Fruit fly (Drosophila melanogaster) whole organism, embryonic: Measurements from ENCODE around the gene Ugt35A1.

ENCODE experiments used
- Adf1 ChIP-seq: fragments of 200-800 bp; sonication (Bioruptor generic); IDR thresholded peaks from 2 replicates; pipeline ENCODE4 v1.3.6; 2022; ENCODE audit warnings: missing biosample characterization, missing genetic modification characterization
- Antp ChIP-seq: fragments of 200-800 bp; sonication (Bioruptor generic); optimal IDR thresholded peaks from 3 replicates; lab custom pipeline; 2016; ENCODE audit warnings: missing biosample characterization, missing genetic modification characterization
- Atf-2 ChIP-seq: fragments of 200-800 bp; sonication (Bioruptor generic); optimal IDR thresholded peaks from 2 replicates; lab custom pipeline; 2016; ENCODE audit warnings: missing biosample characterization, missing genetic modification characterization
- B-H2 ChIP-seq: fragments of 200-800 bp; sonication (Bioruptor generic); optimal IDR thresholded peaks from 2 replicates; lab custom pipeline; 2018; ENCODE audit warnings: missing biosample characterization, mild to moderate bottlenecking, missing genetic modification characterization
- CG12236 ChIP-seq: fragments of 200-800 bp; sonication (Bioruptor generic); optimal IDR thresholded peaks from 2 replicates; lab custom pipeline; 2016; ENCODE audit warnings: missing biosample characterization, missing genetic modification characterization
- CG1233 ChIP-seq: fragments of 200-800 bp; sonication (Bioruptor generic); optimal IDR thresholded peaks from 4 replicates; lab custom pipeline; 2018; ENCODE audit warnings: missing biosample characterization, mild to moderate bottlenecking, missing genetic modification characterization
- CG12769 ChIP-seq: fragments of 200-800 bp; sonication (Bioruptor generic); optimal IDR thresholded peaks from 2 replicates; lab custom pipeline; 2019; ENCODE audit warnings: missing biosample characterization, mild to moderate bottlenecking, missing genetic modification characterization, moderate library complexity
- CG13287 ChIP-seq: fragments of 200-800 bp; sonication (Bioruptor generic); IDR thresholded peaks from 2 replicates; pipeline ENCODE4 v1.3.6; 2022; ENCODE audit warnings: missing biosample characterization, missing genetic modification characterization; ENCODE audit not compliant: partially characterized antibody
- CG13624 ChIP-seq: fragments of 200-800 bp; sonication (Bioruptor generic); optimal IDR thresholded peaks from 2 replicates; lab custom pipeline; 2016; ENCODE audit warnings: missing biosample characterization, missing genetic modification characterization
- CG13894 ChIP-seq: fragments of 200-800 bp; sonication (Bioruptor generic); optimal IDR thresholded peaks from 3 replicates; lab custom pipeline; 2018; ENCODE audit warnings: missing biosample characterization, mild to moderate bottlenecking, missing genetic modification characterization, moderate library complexity
- CG14441 ChIP-seq: fragments of 200-800 bp; sonication (Bioruptor generic); IDR thresholded peaks from 2 replicates; pipeline ENCODE4 v1.3.6; 2022; ENCODE audit warnings: missing biosample characterization, missing genetic modification characterization
- CG14710 ChIP-seq: fragments of 200-800 bp; sonication (Bioruptor generic); optimal IDR thresholded peaks from 3 replicates; lab custom pipeline; 2019; ENCODE audit warnings: missing biosample characterization, mild to moderate bottlenecking, missing genetic modification characterization, moderate library complexity
- CG1529 ChIP-seq: fragments of 200-800 bp; sonication (Bioruptor generic); optimal IDR thresholded peaks from 3 replicates; lab custom pipeline; 2018; ENCODE audit warnings: missing biosample characterization, missing genetic modification characterization
- CG17385 ChIP-seq: fragments of 200-800 bp; sonication (Bioruptor generic); optimal IDR thresholded peaks from 3 replicates; lab custom pipeline; 2018; ENCODE audit warnings: missing biosample characterization, mild to moderate bottlenecking, missing genetic modification characterization
- CG17829 ChIP-seq: fragments of 200-800 bp; optimal IDR thresholded peaks from 2 replicates; lab custom pipeline; 2019; ENCODE audit warnings: missing biosample characterization, mild to moderate bottlenecking, missing genetic modification characterization, moderate library complexity
- CG1792 ChIP-seq: fragments of 200-800 bp; sonication (Bioruptor generic); optimal IDR thresholded peaks from 2 replicates; lab custom pipeline; 2016; ENCODE audit warnings: missing biosample characterization, missing genetic modification characterization
- CG30431 ChIP-seq: fragments of 200-800 bp; sonication (Bioruptor generic); optimal IDR thresholded peaks from 2 replicates; lab custom pipeline; 2017; ENCODE audit warnings: missing biosample characterization, missing genetic modification characterization
- CG31388 ChIP-seq: fragments of 200-800 bp; sonication (Bioruptor generic); optimal IDR thresholded peaks from 2 replicates; lab custom pipeline; 2016; ENCODE audit warnings: missing biosample characterization, missing genetic modification characterization
- CG32532 ChIP-seq: fragments of 200-800 bp; sonication (Bioruptor generic); IDR thresholded peaks from 2 replicates; pipeline ENCODE4 v1.3.6; 2022; ENCODE audit warnings: missing biosample characterization, missing genetic modification characterization
- CG34376 ChIP-seq: fragments of 200-800 bp; sonication (Bioruptor generic); optimal IDR thresholded peaks from 2 replicates; lab custom pipeline; 2018; ENCODE audit warnings: missing biosample characterization, mild to moderate bottlenecking, missing genetic modification characterization
- CG6765 ChIP-seq: fragments of 200-800 bp; sonication (Bioruptor generic); optimal IDR thresholded peaks from 3 replicates; lab custom pipeline; 2017; ENCODE audit warnings: missing biosample characterization, mild to moderate bottlenecking, missing genetic modification characterization
- CG7786 ChIP-seq: fragments of 200-800 bp; sonication (Bioruptor generic); optimal IDR thresholded peaks from 2 replicates; lab custom pipeline; 2016; ENCODE audit warnings: missing biosample characterization, missing genetic modification characterization
- CG7928 ChIP-seq: fragments of 200-800 bp; sonication (Bioruptor generic); optimal IDR thresholded peaks from 2 replicates; lab custom pipeline; 2017; ENCODE audit warnings: missing biosample characterization, mild to moderate bottlenecking, missing genetic modification characterization
- CG9797 ChIP-seq: fragments of 200-800 bp; sonication (Bioruptor generic); optimal IDR thresholded peaks from 3 replicates; lab custom pipeline; 2018; ENCODE audit warnings: missing biosample characterization, mild to moderate bottlenecking, missing genetic modification characterization
- Chrac-16 ChIP-seq: fragments of 200-800 bp; sonication (Bioruptor generic); optimal IDR thresholded peaks from 3 replicates; lab custom pipeline; 2016; ENCODE audit warnings: missing biosample characterization, missing genetic modification characterization
- E2f1 ChIP-seq: fragments of 200-800 bp; sonication (Bioruptor generic); IDR thresholded peaks from 2 replicates; pipeline ENCODE4 v1.3.6; 2022; ENCODE audit warnings: missing biosample characterization, missing genetic modification characterization
- ERR ChIP-seq: fragments of 200-800 bp; sonication (Bioruptor generic); optimal IDR thresholded peaks from 2 replicates; lab custom pipeline; 2016; ENCODE audit warnings: missing biosample characterization, missing genetic modification characterization
- Fer1 ChIP-seq: fragments of 200-800 bp; sonication (Bioruptor generic); optimal IDR thresholded peaks from 2 replicates; lab custom pipeline; 2017; ENCODE audit warnings: missing biosample characterization, mild to moderate bottlenecking, missing genetic modification characterization
- Hand ChIP-seq: fragments of 200-800 bp; sonication (Bioruptor generic); optimal IDR thresholded peaks from 2 replicates; lab custom pipeline; 2017; ENCODE audit warnings: mild to moderate bottlenecking, missing biosample characterization, missing genetic modification reagents, missing genetic modification characterization
- Lpt ChIP-seq: fragments of >200 bp; optimal IDR thresholded peaks from 2 replicates; lab custom pipeline; 2018; ENCODE audit warnings: missing biosample characterization, missing genetic modification characterization
- NC2α ChIP-seq: fragments of 200-800 bp; sonication (Bioruptor generic); optimal IDR thresholded peaks from 2 replicates; lab custom pipeline; 2016; ENCODE audit warnings: missing biosample characterization, missing genetic modification characterization
- Nf-YA ChIP-seq: fragments of 200-800 bp; sonication (Bioruptor generic); IDR thresholded peaks from 2 replicates; pipeline ENCODE4 v1.3.6; 2022; ENCODE audit warnings: missing biosample characterization, missing genetic modification characterization
- Pdp1 ChIP-seq, 2 experiments: fragments of 200-800 bp; sonication (Bioruptor generic); optimal IDR thresholded peaks; 3 replicates each; lab custom pipeline; 2016; ENCODE audit warnings: missing biosample characterization in 2 of 2, missing genetic modification characterization in 2 of 2, mild to moderate bottlenecking in 1 of 2, moderate library complexity in 1 of 2
- Ptx1 ChIP-seq: fragments of 200-800 bp; sonication (Bioruptor generic); IDR thresholded peaks from 2 replicates; pipeline ENCODE4 v1.3.6; 2022; ENCODE audit warnings: missing biosample characterization, missing genetic modification characterization
- Spps ChIP-seq: fragments of 200-800 bp; sonication (Bioruptor generic); optimal IDR thresholded peaks from 2 replicates; lab custom pipeline; 2018; ENCODE audit warnings: missing biosample characterization, mild to moderate bottlenecking, missing genetic modification characterization
- ab ChIP-seq: fragments of 200-800 bp; sonication (Bioruptor generic); optimal IDR thresholded peaks from 2 replicates; lab custom pipeline; 2016; ENCODE audit warnings: missing biosample characterization, missing genetic modification characterization
- bab2 ChIP-seq: fragments of 200-800 bp; sonication (Bioruptor generic); optimal IDR thresholded peaks from 2 replicates; lab custom pipeline; 2016; ENCODE audit warnings: missing biosample characterization, missing genetic modification characterization
- grau ChIP-seq: fragments of 200-800 bp; optimal IDR thresholded peaks from 3 replicates; lab custom pipeline; 2019; ENCODE audit warnings: missing biosample characterization, mild to moderate bottlenecking, missing genetic modification characterization, moderate library complexity
- gsb ChIP-seq: fragments of 200-800 bp; sonication (Bioruptor generic); IDR thresholded peaks from 2 replicates; pipeline ENCODE4 v1.3.6; 2022; ENCODE audit warnings: missing biosample characterization, missing genetic modification characterization
- gsb-n ChIP-seq: fragments of 200-800 bp; sonication (Bioruptor generic); optimal IDR thresholded peaks from 3 replicates; lab custom pipeline; 2018; ENCODE audit warnings: missing biosample characterization, mild to moderate bottlenecking, missing genetic modification characterization
- odd ChIP-seq: fragments of 200-800 bp; sonication (Bioruptor generic); optimal IDR thresholded peaks from 2 replicates; lab custom pipeline; 2017; ENCODE audit warnings: missing biosample characterization, mild to moderate bottlenecking, missing genetic modification characterization
- otp ChIP-seq: fragments of 200-800 bp; sonication (Bioruptor generic); IDR thresholded peaks from 3 replicates; pipeline ENCODE4, ENCODE4 v1.3.6; 2022; ENCODE audit warnings: missing biosample characterization, missing genetic modification characterization
- p53 ChIP-seq: fragments of 200-800 bp; sonication (Bioruptor generic); optimal IDR thresholded peaks from 2 replicates; lab custom pipeline; 2016; ENCODE audit warnings: missing biosample characterization, missing genetic modification characterization
- psq ChIP-seq: fragments of 200-800 bp; sonication (Bioruptor generic); optimal IDR thresholded peaks from 2 replicates; lab custom pipeline; 2017; ENCODE audit warnings: missing biosample characterization, missing genetic modification characterization
- row ChIP-seq: fragments of 200-800 bp; sonication (Bioruptor generic); IDR thresholded peaks from 3 replicates; pipeline ENCODE4 v1.3.6; 2022; ENCODE audit warnings: missing biosample characterization, missing genetic modification characterization
- slbo ChIP-seq: fragments of 200-800 bp; sonication (Bioruptor generic); IDR thresholded peaks from 2 replicates; pipeline ENCODE4 v1.3.6; 2022; ENCODE audit warnings: missing biosample characterization, missing genetic modification characterization
- slou ChIP-seq: fragments of 200-800 bp; sonication (Bioruptor generic); optimal IDR thresholded peaks from 3 replicates; lab custom pipeline; 2016; ENCODE audit warnings: missing biosample characterization, missing genetic modification characterization
- sob ChIP-seq: fragments of 200-800 bp; sonication (Bioruptor generic); IDR thresholded peaks from 2 replicates; pipeline ENCODE4 v1.3.6; 2022; ENCODE audit warnings: missing biosample characterization, missing genetic modification characterization
- tio ChIP-seq: fragments of 200-800 bp; sonication (Bioruptor generic); optimal IDR thresholded peaks from 2 replicates; lab custom pipeline; 2017; ENCODE audit warnings: missing biosample characterization, missing genetic modification characterization, inconsistent platforms
- ttk ChIP-seq: fragments of 200-800 bp; sonication (Bioruptor generic); IDR thresholded peaks from 2 replicates; pipeline ENCODE4 v2.1.2; 2022; ENCODE audit warnings: missing biosample characterization, missing genetic modification characterization
- vnd ChIP-seq: fragments of 200-800 bp; sonication (Bioruptor generic); IDR thresholded peaks from 3 replicates; pipeline ENCODE4 v1.3.6; 2022; ENCODE audit warnings: missing biosample characterization, missing genetic modification characterization; ENCODE audit not compliant: partially characterized antibody
- zen2 ChIP-seq: fragments of 200-800 bp; sonication (Bioruptor generic); IDR thresholded peaks from 3 replicates; pipeline ENCODE4 v1.3.6; 2022; ENCODE audit warnings: missing biosample characterization, missing genetic modification characterization; ENCODE audit not compliant: partially characterized antibody

Gene Ugt35A1

dm6 chr3R:11200885-11201421 is 28.5 kb upstream of the Ugt35A1 start (continued):
- TF ChIP-seq Adf1 (GFP tag; lab: Robert Waterston, UW) (peak; percentile 34; the same call in 1 of the 2 replicates), CG17385 (GFP tag; lab: Kevin White, UChicago) (no peak), Chrac-16 (GFP tag; lab: Kevin White, UChicago) (peak; percentile 51), ERR (GFP tag; lab: Kevin White, UChicago) (no peak), CG1792 (GFP tag; lab: Kevin White, UChicago) (no peak), CG12236 (no peak), gsb (GFP tag; lab: Robert Waterston, UW) (no peak), ttk (GFP tag; lab: Robert Waterston, UW) (peak; percentile 52), CG13287 (no peak), slbo (peak; percentile 76), Antp (no peak), slou (GFP tag; lab: Kevin White, UChicago) (peak; percentile 5), CG9797 (GFP tag; lab: Kevin White, UChicago) (no peak), CG12769 (tag; lab: Kevin White, UChicago) (peak; percentile 48), CG17829 (no peak), CG14441 (peak; percentile 75), NC2α (GFP tag; lab: Kevin White, UChicago) (no peak), CG7928 (GFP tag; lab: Kevin White, UChicago) (no peak), Nf-YA (GFP tag; lab: Robert Waterston, UW) (no peak), Pdp1 (GFP tag; optimal IDR thresholded peaks at IDR 0.05; lab: Kevin White, UChicago) (peak in 1 of 2 experiments; percentile 66), zen2 (GFP tag; lab: Robert Waterston, UW) (no peak), grau (tag; lab: Kevin White, UChicago) (peak; percentile 79), CG13624 (no peak), Spps (tag; lab: Kevin White, UChicago) (no peak), p53 (no peak), Lpt (no peak), CG1529 (no peak), tio (GFP tag; lab: Kevin White, UChicago) (peak; percentile 55), CG6765 (GFP tag; lab: Kevin White, UChicago) (no peak), odd (GFP tag; lab: Kevin White, UChicago) (peak; percentile 43), vnd (GFP tag; lab: Robert Waterston, UW) (no peak), bab2 (no peak), CG14710 (tag; lab: Kevin White, UChicago) (no peak), otp (GFP tag; lab: Robert Waterston, UW) (no peak), B-H2 (GFP tag; lab: Kevin White, UChicago) (no peak), CG34376 (peak; percentile 49), ab (GFP tag; lab: Kevin White, UChicago) (no peak), psq (GFP tag; lab: Kevin White, UChicago) (no peak), Ptx1 (GFP tag; lab: Robert Waterston, UW) (peak; percentile 66), gsb-n (tag; lab: Kevin White, UChicago) (no peak), Hand (GFP tag; lab: Kevin White, UChicago) (peak; percentile 60), CG32532 (peak; percentile 68), CG31388 (no peak), Fer1 (GFP tag; lab: Kevin White, UChicago) (peak; percentile 46), CG7786 (GFP tag; lab: Kevin White, UChicago) (no peak), CG1233 (GFP tag; lab: Kevin White, UChicago) (peak; percentile 58), CG30431 (GFP tag; lab: Kevin White, UChicago) (no peak), row (GFP tag; lab: Robert Waterston, UW) (peak; percentile 92), CG13894 (tag; lab: Kevin White, UChicago) (no peak), E2f1 (GFP tag; lab: Robert Waterston, UW) (peak; percentile 56), Atf-2 (GFP tag; lab: Kevin White, UChicago) (no peak), sob (GFP tag; lab: Robert Waterston, UW) (peak; percentile 73; the same call in 1 of the 2 replicates)
